Fruit fly (Drosophila melanogaster) whole organism, prepupa: Measurements from ENCODE around the gene CG11668.

Experiments used
- CG10631 ChIP-seq: fragments of 200-800 bp; sonication (Bioruptor generic); optimal IDR thresholded peaks from 2 replicates; lab custom pipeline; 2016; ENCODE audit warnings: missing biosample characterization, missing genetic modification characterization
- CG11902 ChIP-seq: fragments of 200-800 bp; sonication (Bioruptor generic); optimal IDR thresholded peaks from 3 replicates; lab custom pipeline; 2016; ENCODE audit warnings: missing biosample characterization, missing genetic modification characterization
- CG1621 ChIP-seq: fragments of 200-800 bp; sonication (Bioruptor generic); optimal IDR thresholded peaks from 3 replicates; lab custom pipeline; 2018; ENCODE audit warnings: missing biosample characterization, mild to moderate bottlenecking, missing genetic modification characterization
- CG31627 ChIP-seq: fragments of 200-800 bp; sonication (Bioruptor generic); optimal IDR thresholded peaks from 3 replicates; lab custom pipeline; 2016; ENCODE audit warnings: missing biosample characterization, missing genetic modification characterization
- Hr38 ChIP-seq: sonication (Bioruptor generic); optimal IDR thresholded peaks from 2 replicates; lab custom pipeline; 2016; ENCODE audit warnings: missing biosample characterization, missing genetic modification characterization
- Lpt ChIP-seq: fragments of 200-800 bp; sonication (Bioruptor generic); optimal IDR thresholded peaks from 3 replicates; lab custom pipeline; 2016; ENCODE audit warnings: missing biosample characterization, missing genetic modification characterization
- Met ChIP-seq: fragments of 200-800 bp; sonication (Bioruptor generic); optimal IDR thresholded peaks from 3 replicates; lab custom pipeline; 2016; ENCODE audit warnings: missing biosample characterization, missing genetic modification characterization

DNA sequence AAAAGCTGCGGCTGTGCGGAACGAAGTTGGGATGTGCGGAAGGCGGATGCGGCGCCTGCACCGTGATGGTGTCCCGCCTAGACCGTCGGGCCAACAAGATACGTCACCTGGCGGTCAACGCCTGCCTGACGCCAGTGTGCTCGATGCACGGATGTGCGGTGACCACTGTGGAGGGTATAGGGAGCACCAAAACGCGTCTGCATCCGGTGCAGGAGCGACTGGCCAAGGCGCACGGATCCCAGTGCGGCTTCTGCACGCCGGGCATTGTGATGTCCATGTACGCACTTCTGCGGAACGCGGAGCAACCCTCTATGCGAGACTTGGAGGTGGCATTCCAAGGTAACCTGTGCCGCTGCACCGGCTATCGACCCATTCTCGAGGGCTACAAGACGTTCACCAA is 4.5 kb upstream of the CG11668 start:
- TF ChIP-seq Met (GFP tag; lab: Kevin White, UChicago): no peak
- TF ChIP-seq CG11902 (GFP tag; lab: Kevin White, UChicago): no peak
- no peak for TF ChIP-seq CG10631 (GFP tag; lab: Kevin White, UChicago)
- no peak for TF ChIP-seq CG31627 (GFP tag; lab: Kevin White, UChicago)
- TF ChIP-seq CG1621 (tag; lab: Kevin White, UChicago): no peak
- no peak for TF ChIP-seq Hr38 (GFP tag; lab: Kevin White, UChicago)
- TF ChIP-seq Lpt (GFP tag; lab: Kevin White, UChicago): no peak
